Fruit fly (Drosophila melanogaster) whole organism, embryonic: ENCODE results near the gene CCAP.

Experiments
- CG1024 ChIP-seq: fragments of 200-800 bp; sonication (Bioruptor generic); IDR thresholded peaks from 2 replicates; pipeline ENCODE4 v1.3.6; 2022; ENCODE audit warnings: missing biosample characterization, missing genetic modification characterization
- CG10267 ChIP-seq: fragments of 200-800 bp; sonication (Bioruptor generic); optimal IDR thresholded peaks from 2 replicates; lab custom pipeline; 2018; ENCODE audit warnings: missing biosample characterization, mild to moderate bottlenecking, missing genetic modification characterization, moderate library complexity
- CG10979 ChIP-seq: fragments of 200-800 bp; sonication (Bioruptor generic); optimal IDR thresholded peaks from 2 replicates; lab custom pipeline; 2018; ENCODE audit warnings: missing biosample characterization, mild to moderate bottlenecking, missing genetic modification characterization, moderate library complexity
- CG11093 ChIP-seq: fragments of 200-800 bp; sonication (Bioruptor generic); IDR thresholded peaks from 3 replicates; pipeline ENCODE4 v1.3.6; 2022; ENCODE audit warnings: missing biosample characterization, missing genetic modification characterization
- CG11456 ChIP-seq: fragments of 200-800 bp; sonication (Bioruptor generic); IDR thresholded peaks from 3 replicates; pipeline ENCODE4 v1.3.6; 2022; ENCODE audit warnings: missing biosample characterization, missing genetic modification characterization
- CG12236 ChIP-seq: fragments of 200-800 bp; sonication (Bioruptor generic); optimal IDR thresholded peaks from 2 replicates; lab custom pipeline; 2016; ENCODE audit warnings: missing biosample characterization, missing genetic modification characterization
- CG12769 ChIP-seq: fragments of 200-800 bp; sonication (Bioruptor generic); optimal IDR thresholded peaks from 2 replicates; lab custom pipeline; 2019; ENCODE audit warnings: missing biosample characterization, mild to moderate bottlenecking, missing genetic modification characterization, moderate library complexity
- CG12942 ChIP-seq: fragments of 200-800 bp; sonication (Bioruptor generic); optimal IDR thresholded peaks from 3 replicates; lab custom pipeline; 2016; ENCODE audit warnings: missing biosample characterization, missing genetic modification characterization
- CG13287 ChIP-seq: fragments of 200-800 bp; sonication (Bioruptor generic); IDR thresholded peaks from 2 replicates; pipeline ENCODE4 v1.3.6; 2022; ENCODE audit warnings: missing biosample characterization, missing genetic modification characterization; ENCODE audit not compliant: partially characterized antibody
- CG14710 ChIP-seq: fragments of 200-800 bp; sonication (Bioruptor generic); optimal IDR thresholded peaks from 3 replicates; lab custom pipeline; 2019; ENCODE audit warnings: missing biosample characterization, mild to moderate bottlenecking, missing genetic modification characterization, moderate library complexity
- CG1529 ChIP-seq: fragments of 200-800 bp; sonication (Bioruptor generic); optimal IDR thresholded peaks from 3 replicates; lab custom pipeline; 2018; ENCODE audit warnings: missing biosample characterization, missing genetic modification characterization
- CG1602 ChIP-seq: fragments of 200-800 bp; sonication (Bioruptor generic); optimal IDR thresholded peaks from 3 replicates; lab custom pipeline; 2016; ENCODE audit warnings: missing biosample characterization, missing genetic modification characterization
- CG16815 ChIP-seq: fragments of 200-800 bp; sonication (Bioruptor generic); optimal IDR thresholded peaks from 3 replicates; lab custom pipeline; 2017; ENCODE audit warnings: missing biosample characterization, mild to moderate bottlenecking, missing genetic modification characterization
- CG17361 ChIP-seq: fragments of 200-800 bp; sonication (Bioruptor generic); IDR thresholded peaks from 3 replicates; pipeline ENCODE4 v1.3.6; 2022; ENCODE audit warnings: missing biosample characterization, missing genetic modification characterization
- CG17802 ChIP-seq: fragments of 200-800 bp; sonication (Bioruptor generic); optimal IDR thresholded peaks from 2 replicates; lab custom pipeline; 2018; ENCODE audit warnings: missing biosample characterization, mild to moderate bottlenecking, missing genetic modification characterization, moderate library complexity
- CG18011 ChIP-seq: fragments of 200-800 bp; sonication (Bioruptor generic); optimal IDR thresholded peaks from 2 replicates; lab custom pipeline; 2017; ENCODE audit warnings: missing biosample characterization, missing genetic modification characterization, mild to moderate bottlenecking, moderate library complexity, missing genotype
- CG2120 ChIP-seq: fragments of 200-800 bp; sonication (Bioruptor generic); optimal IDR thresholded peaks from 3 replicates; lab custom pipeline; 2016; ENCODE audit warnings: missing biosample characterization, missing genetic modification characterization
- CG31441 ChIP-seq: fragments of 200-800 bp; sonication (Bioruptor generic); IDR thresholded peaks from 2 replicates; pipeline ENCODE4 v1.3.6; 2022; ENCODE audit warnings: missing biosample characterization, missing genetic modification characterization
- CG7745 ChIP-seq: fragments of 200-800 bp; sonication (Bioruptor generic); optimal IDR thresholded peaks from 2 replicates; lab custom pipeline; 2018; ENCODE audit warnings: missing biosample characterization, mild to moderate bottlenecking, missing genetic modification characterization, moderate library complexity
- CG7839 ChIP-seq: fragments of 200-800 bp; sonication (Bioruptor generic); optimal IDR thresholded peaks from 3 replicates; lab custom pipeline; 2018; ENCODE audit warnings: missing biosample characterization, mild to moderate bottlenecking, missing genetic modification characterization, moderate library complexity
- CG8089 ChIP-seq: fragments of 200-800 bp; sonication (Bioruptor generic); optimal IDR thresholded peaks from 3 replicates; lab custom pipeline; 2016; ENCODE audit warnings: missing biosample characterization, missing genetic modification characterization
- CG8388 ChIP-seq: fragments of 200-800 bp; sonication (Bioruptor generic); optimal IDR thresholded peaks from 2 replicates; lab custom pipeline; 2019; ENCODE audit warnings: missing biosample characterization, mild to moderate bottlenecking, missing genetic modification characterization, moderate library complexity
- CG9876 ChIP-seq: fragments of 200-800 bp; sonication (Bioruptor generic); optimal IDR thresholded peaks from 2 replicates; lab custom pipeline; 2016; ENCODE audit warnings: missing biosample characterization, missing genetic modification characterization
- Dbx ChIP-seq: fragments of 200-800 bp; sonication (Bioruptor generic); IDR thresholded peaks from 3 replicates; pipeline ENCODE4 v1.3.6; 2022; ENCODE audit warnings: missing biosample characterization, missing genetic modification characterization
- Deaf1 ChIP-seq: fragments of 200-800 bp; optimal IDR thresholded peaks from 3 replicates; lab custom pipeline; 2019; ENCODE audit warnings: missing biosample characterization, mild to moderate bottlenecking, missing genetic modification characterization, moderate library complexity
- Gug ChIP-seq: fragments of 200-800 bp; sonication (Bioruptor generic); IDR thresholded peaks from 4 replicates; pipeline ENCODE4 v1.3.6; 2022; ENCODE audit warnings: missing biosample characterization, missing genetic modification characterization
- H15 ChIP-seq: fragments of 200-800 bp; sonication (Bioruptor generic); IDR thresholded peaks from 3 replicates; pipeline ENCODE4 v1.3.6; 2022; ENCODE audit warnings: missing biosample characterization, missing genetic modification characterization
- HHEX ChIP-seq: fragments of 200-800 bp; sonication (Bioruptor generic); optimal IDR thresholded peaks from 3 replicates; lab custom pipeline; 2017; ENCODE audit warnings: missing biosample characterization, mild to moderate bottlenecking, missing genetic modification characterization, missing genetic modification reagents
- HLH4C ChIP-seq: fragments of 200-800 bp; sonication (Bioruptor generic); IDR thresholded peaks from 3 replicates; pipeline ENCODE4 v1.3.6; 2022; ENCODE audit warnings: missing biosample characterization, missing genetic modification characterization; ENCODE audit not compliant: partially characterized antibody
- Hr51 ChIP-seq, 2 experiments: fragments of 200-800 bp; sonication (Bioruptor generic); optimal IDR thresholded peaks; 2 replicates in 1 of 2; 3 replicates in 1 of 2; lab custom pipeline; 2016 to 2018; ENCODE audit warnings: missing biosample characterization in 2 of 2, missing genetic modification characterization in 2 of 2, mild to moderate bottlenecking in 1 of 2, moderate library complexity in 1 of 2
- Med ChIP-seq: fragments of 200-800 bp; sonication (Bioruptor generic); peaks from one replicate; lab custom pipeline; 2016; ENCODE audit warnings: missing biosample characterization, missing genetic modification characterization, mild to moderate bottlenecking, inconsistent platforms, moderate library complexity
- Myb ChIP-seq: fragments of 200-800 bp; sonication (Bioruptor generic); optimal IDR thresholded peaks from 2 replicates; lab custom pipeline; 2016; ENCODE audit warnings: missing biosample characterization, missing genetic modification characterization
- Sry-δ ChIP-seq: fragments of 200-800 bp; sonication (Bioruptor generic); optimal IDR thresholded peaks from 2 replicates; lab custom pipeline; 2016; ENCODE audit warnings: missing biosample characterization, missing genetic modification characterization
- Vsx1 ChIP-seq: fragments of 200-800 bp; sonication (Bioruptor generic); optimal IDR thresholded peaks from 2 replicates; lab custom pipeline; 2017; ENCODE audit warnings: missing biosample characterization, mild to moderate bottlenecking, missing genetic modification characterization, missing genetic modification reagents
- Xbp1 ChIP-seq: fragments of 200-800 bp; sonication (Bioruptor generic); optimal IDR thresholded peaks from 3 replicates; lab custom pipeline; 2016; ENCODE audit warnings: missing biosample characterization, mild to moderate bottlenecking, missing genetic modification characterization
- ap ChIP-seq: fragments of 200-800 bp; sonication (Bioruptor generic); IDR thresholded peaks from 2 replicates; pipeline ENCODE4 v1.3.6; 2022; ENCODE audit warnings: missing biosample characterization, missing genetic modification characterization
- bcd ChIP-seq: fragments of 200-800 bp; sonication (Bioruptor generic); optimal IDR thresholded peaks from 2 replicates; lab custom pipeline; 2017; ENCODE audit warnings: missing biosample characterization, mild to moderate bottlenecking, missing genetic modification characterization
- bsh ChIP-seq, 2 experiments: fragments of 200-800 bp; sonication (Bioruptor generic); optimal IDR thresholded peaks; 2 replicates each; lab custom pipeline; 2017 to 2018; ENCODE audit warnings: mild to moderate bottlenecking in 2 of 2, missing biosample characterization in 2 of 2, missing genetic modification characterization in 2 of 2, moderate library complexity in 1 of 2
- danr ChIP-seq: fragments of 200-800 bp; sonication (Bioruptor generic); IDR thresholded peaks from 2 replicates; pipeline ENCODE4 v1.3.6; 2022; ENCODE audit warnings: missing biosample characterization, missing genetic modification characterization
- esg ChIP-seq: fragments of 200-800 bp; sonication (Bioruptor generic); conservative IDR thresholded peaks from 2 replicates; pipeline ENCODE4 v1.3.6; 2022; ENCODE audit warnings: missing biosample characterization, missing genetic modification characterization
- ewg ChIP-seq: fragments of 200-800 bp; sonication (Bioruptor generic); optimal IDR thresholded peaks from 3 replicates; lab custom pipeline; 2017; ENCODE audit warnings: mild to moderate bottlenecking, missing biosample characterization, missing genetic modification reagents, missing genetic modification characterization
- fd96Cb ChIP-seq: fragments of 200-800 bp; sonication (Bioruptor generic); optimal IDR thresholded peaks from 2 replicates; lab custom pipeline; 2018; ENCODE audit warnings: missing biosample characterization, mild to moderate bottlenecking, missing genetic modification characterization, moderate library complexity
- hbn ChIP-seq: fragments of 200-800 bp; sonication (Bioruptor generic); IDR thresholded peaks from 2 replicates; pipeline ENCODE4 v1.3.6; 2022; ENCODE audit warnings: missing biosample characterization, missing genetic modification characterization; ENCODE audit not compliant: partially characterized antibody
- ind ChIP-seq: fragments of 200-800 bp; sonication (Bioruptor generic); optimal IDR thresholded peaks from 3 replicates; lab custom pipeline; 2016; ENCODE audit warnings: missing biosample characterization, missing genetic modification characterization
- sens ChIP-seq: fragments of 200-800 bp; sonication (Bioruptor generic); peaks from one replicate; lab custom pipeline; 2016; ENCODE audit warnings: missing biosample characterization, missing genetic modification characterization
- ssp ChIP-seq: fragments of 200-800 bp; sonication (Bioruptor generic); IDR thresholded peaks from 2 replicates; pipeline ENCODE4 v1.3.6; 2022; ENCODE audit warnings: missing biosample characterization, missing genetic modification characterization
- tio ChIP-seq: fragments of 200-800 bp; sonication (Bioruptor generic); optimal IDR thresholded peaks from 2 replicates; lab custom pipeline; 2017; ENCODE audit warnings: missing biosample characterization, missing genetic modification characterization, inconsistent platforms
- tx ChIP-seq: fragments of 200-800 bp; sonication (Bioruptor generic); optimal IDR thresholded peaks from 2 replicates; lab custom pipeline; 2016; ENCODE audit warnings: missing biosample characterization, missing genetic modification characterization
- unpg ChIP-seq: fragments of 200-800 bp; sonication (Bioruptor generic); optimal IDR thresholded peaks from 3 replicates; lab custom pipeline; 2018; ENCODE audit warnings: missing biosample characterization, mild to moderate bottlenecking, missing genetic modification characterization, moderate library complexity
- wor ChIP-seq: fragments of 200-800 bp; sonication (Bioruptor generic); IDR thresholded peaks from 2 replicates; pipeline ENCODE4 v1.3.6; 2022; ENCODE audit warnings: missing biosample characterization, missing genetic modification characterization

CCAP gene

DNA sequence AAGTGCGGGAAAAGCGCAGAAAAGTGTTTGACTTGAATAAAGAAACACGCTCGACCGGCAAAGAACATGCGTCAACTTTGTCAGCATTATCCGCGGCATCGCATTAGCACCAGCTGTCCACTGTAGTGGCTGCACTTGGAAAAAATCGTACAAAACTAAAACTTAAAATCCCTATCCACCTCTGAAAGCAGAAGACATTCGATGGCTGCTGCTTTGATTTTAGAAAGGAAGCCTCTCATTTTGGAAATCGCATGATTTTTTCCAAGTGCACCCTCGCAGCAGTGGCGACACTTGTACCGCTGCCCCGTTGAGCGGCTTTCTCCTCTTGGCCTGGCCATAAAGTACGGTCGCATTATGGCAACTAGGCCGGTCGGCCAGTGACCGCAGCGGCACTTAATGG is 37.6 kb downstream of the CCAP start (continued):
- 0 out of 3 replicates have a peak, but pooled peaks have one; percentile 38 for TF ChIP-seq H15
- TF ChIP-seq CG10267 (tag; lab: Kevin White, UChicago): no peak
- TF ChIP-seq esg (GFP tag; lab: Robert Waterston, UW): peak; percentile 48; the same call in 1 of the 2 replicates
- TF ChIP-seq sens: peak; percentile 89
- no peak for TF ChIP-seq Vsx1 (GFP tag; lab: Kevin White, UChicago)
- no peak for TF ChIP-seq CG16815 (GFP tag; lab: Kevin White, UChicago)
- TF ChIP-seq CG18011 (GFP tag; lab: Kevin White, UChicago): peak; percentile 8
- 0 out of 3 replicates have a peak, but pooled peaks have one; percentile 22 for TF ChIP-seq CG17361
- peak; percentile 88 for TF ChIP-seq Med
- peak; percentile 22 for TF ChIP-seq CG8089 (GFP tag; lab: Kevin White, UChicago)
- TF ChIP-seq CG11093: 0 out of 3 replicates have a peak, but pooled peaks have one; percentile 51
- TF ChIP-seq CG1529 (GFP tag; lab: Kevin White, UChicago): peak; percentile 9
- no peak for TF ChIP-seq CG13287 (GFP tag; lab: Robert Waterston, UW)
- TF ChIP-seq HHEX (GFP tag; lab: Kevin White, UChicago): peak; percentile 6
- TF ChIP-seq CG12769 (tag; lab: Kevin White, UChicago): peak; percentile 26
- TF ChIP-seq CG1602 (GFP tag; lab: Kevin White, UChicago): peak; percentile 21
- TF ChIP-seq Hr51 (GFP tag; optimal IDR thresholded peaks at IDR 0.05; lab: Kevin White, UChicago): peak in 1 of 2 experiments; percentile 39
- TF ChIP-seq tio (GFP tag; lab: Kevin White, UChicago): peak; percentile 8
- peak; percentile 55 for TF ChIP-seq CG10979 (tag; lab: Kevin White, UChicago)
- peak; percentile 54 for TF ChIP-seq CG7839 (tag; lab: Kevin White, UChicago)
- TF ChIP-seq tx (GFP tag; lab: Kevin White, UChicago): peak; percentile 19
- peak; percentile 52 for TF ChIP-seq CG12942 (GFP tag; lab: Kevin White, UChicago)
- no peak for TF ChIP-seq CG7745
- TF ChIP-seq CG2120 (GFP tag; lab: Kevin White, UChicago): peak; percentile 47
- peak; percentile 38; the same call in 1 of the 2 replicates for TF ChIP-seq ap (GFP tag; lab: Robert Waterston, UW)
- TF ChIP-seq Myb (GFP tag; lab: Kevin White, UChicago): peak; percentile 12
- peak; percentile 43 for TF ChIP-seq fd96Cb (tag; lab: Kevin White, UChicago)
- peak; percentile 33 for TF ChIP-seq CG8388 (GFP tag; lab: Kevin White, UChicago)
- no peak for TF ChIP-seq HLH4C (GFP tag; lab: Robert Waterston, UW)
- TF ChIP-seq unpg (GFP tag; lab: Kevin White, UChicago): peak; percentile 59
- TF ChIP-seq bcd: peak; percentile 35
- TF ChIP-seq CG9876 (GFP tag; lab: Kevin White, UChicago): peak; percentile 34
- TF ChIP-seq ind (GFP tag; lab: Kevin White, UChicago): peak; percentile 51
- peak; percentile 46; the same call in 1 of the 3 replicates for TF ChIP-seq Dbx (GFP tag; lab: Robert Waterston, UW)
- TF ChIP-seq CG11456: peak; percentile 62; the same call in 1 of the 3 replicates
- TF ChIP-seq ewg (GFP tag; lab: Kevin White, UChicago): peak; percentile 43
- peak; percentile 0 for TF ChIP-seq CG14710 (tag; lab: Kevin White, UChicago)
- TF ChIP-seq Gug: peak; percentile 62; the same call in 3 of the 4 replicates
- TF ChIP-seq CG17802: no peak
- peak; percentile 37 for TF ChIP-seq CG12236 (GFP tag; lab: Kevin White, UChicago)
- TF ChIP-seq CG1024: peak; percentile 45
- TF ChIP-seq CG31441: peak; percentile 23; the same call in 1 of the 2 replicates
- TF ChIP-seq danr: peak; percentile 26; the same call in 1 of the 2 replicates
- TF ChIP-seq ssp (GFP tag; lab: Robert Waterston, UW): peak; percentile 53
- TF ChIP-seq Deaf1 (tag; lab: Kevin White, UChicago): no peak
- TF ChIP-seq Sry-δ: peak; percentile 2
- peak; percentile 56 for TF ChIP-seq Xbp1
- TF ChIP-seq bsh (GFP tag; optimal IDR thresholded peaks at IDR 0.05; lab: Kevin White, UChicago): peak; percentile 40 to 75
- no peak for TF ChIP-seq hbn
- peak; percentile 60 for TF ChIP-seq wor (GFP tag; lab: Robert Waterston, UW)
